6 worm cellular contexts compared by ENCODE assay signal in the genomic region with DNA sequence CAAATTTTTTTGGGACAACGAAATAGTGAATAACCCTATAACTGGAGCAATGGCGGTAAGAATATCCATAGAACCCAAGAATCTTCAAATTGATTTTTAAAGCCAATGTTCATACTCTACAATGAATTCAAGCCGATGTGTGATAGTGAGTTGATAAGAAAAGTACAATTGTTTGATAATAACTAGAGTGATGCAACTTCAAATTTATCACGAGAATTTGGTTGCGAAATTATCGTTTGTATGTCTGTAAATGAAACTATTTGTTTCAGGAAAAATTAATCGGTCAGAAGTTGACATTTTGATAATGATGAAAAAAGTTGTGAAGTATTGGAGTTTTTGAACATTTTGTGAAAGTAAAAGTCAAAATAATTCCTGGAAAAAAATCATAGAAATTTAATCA.
A peak's percentile ranks its signal among the peaks of the same experiment; 100 is the strongest.
TF ChIP-seq lines count a peak whose summit lies in the region.

No protein-coding gene starts in this region.

TF ChIP-seq in whole organism, L1 larva, 84 proteins besides CTCF, POLR2A, EP300 and RAD21 (continues in another document):
- TF ChIP-seq rnt-1 (tag; optimal IDR thresholded peaks at IDR 0.05; lab: Kevin White, UChicago) (no peak), lir-3 (tag; optimal IDR thresholded peaks at IDR 0.05; lab: Kevin White, UChicago; ENCODE audit: poor library complexity) (no peak), nhr-90 (tag; optimal IDR thresholded peaks at IDR 0.05; lab: Kevin White, UChicago; ENCODE audit: poor library complexity) (peak; percentile 1), Y116A8C.19 (tag; optimal IDR thresholded peaks at IDR 0.05; lab: Kevin White, UChicago; ENCODE audit: borderline replicate concordance) (no peak), C16A3.4 (tag; optimal IDR thresholded peaks at IDR 0.05; lab: Kevin White, UChicago) (no peak), nhr-20 (tag; optimal IDR thresholded peaks at IDR 0.05; lab: Kevin White, UChicago) (peak; percentile 73), dpl-1 (GFP tag; optimal IDR thresholded peaks at IDR 0.05; lab: Kevin White, UChicago) (no peak), aha-1 (tag; optimal IDR thresholded peaks at IDR 0.05; lab: Kevin White, UChicago) (no peak), sup-37 (GFP tag; optimal IDR thresholded peaks at IDR 0.05; lab: Kevin White, UChicago) (no peak), C04F5.9 (tag; optimal IDR thresholded peaks at IDR 0.05; lab: Kevin White, UChicago) (no peak), blmp-1 (tag; optimal IDR thresholded peaks at IDR 0.05; lab: Kevin White, UChicago) (no peak), hlh-4 (tag; optimal IDR thresholded peaks at IDR 0.05; lab: Kevin White, UChicago) (no peak), snu-23 (GFP tag; optimal IDR thresholded peaks at IDR 0.05; lab: Kevin White, UChicago) (no peak), hpl-2 (GFP tag; optimal IDR thresholded peaks at IDR 0.05; lab: Kevin White, UChicago) (no peak)

TF ChIP-seq in whole organism, L2 larva, 48 proteins besides CTCF, POLR2A, EP300 and RAD21 (continues in another document):
- no peak for TF ChIP-seq peb-1 (tag; optimal IDR thresholded peaks at IDR 0.05; lab: Kevin White, UChicago)
- no peak for TF ChIP-seq unc-39 (tag; optimal IDR thresholded peaks at IDR 0.05; lab: Kevin White, UChicago)
- TF ChIP-seq egl-27 (tag; optimal IDR thresholded peaks at IDR 0.05; lab: Kevin White, UChicago): no peak
- TF ChIP-seq mbf-1 (tag; optimal IDR thresholded peaks at IDR 0.05; lab: Kevin White, UChicago): no peak
- no peak for TF ChIP-seq unc-62 (GFP tag; optimal IDR thresholded peaks at IDR 0.05; lab: Kevin White, UChicago)
- no peak for TF ChIP-seq lin-39 (tag; optimal IDR thresholded peaks at IDR 0.05; lab: Kevin White, UChicago)
- no peak for TF ChIP-seq F13H6.1 (tag; optimal IDR thresholded peaks at IDR 0.05; lab: Kevin White, UChicago)
- TF ChIP-seq ZK546.5 (tag; optimal IDR thresholded peaks at IDR 0.05; lab: Kevin White, UChicago): no peak
- no peak for TF ChIP-seq mab-5 (tag; optimal IDR thresholded peaks at IDR 0.05; lab: Kevin White, UChicago)
- no peak for TF ChIP-seq ama-1 (optimal IDR thresholded peaks at IDR 0.05; lab: Kevin White, UChicago)
- no peak for TF ChIP-seq mdl-1 (tag; optimal IDR thresholded peaks at IDR 0.05; lab: Kevin White, UChicago)
- peak; percentile 24 for TF ChIP-seq gmeb-1 (tag; optimal IDR thresholded peaks at IDR 0.05; lab: Kevin White, UChicago)
- no peak for TF ChIP-seq nhr-11 (tag; optimal IDR thresholded peaks at IDR 0.05; lab: Kevin White, UChicago)
- no peak for TF ChIP-seq elt-1 (tag; optimal IDR thresholded peaks at IDR 0.05; lab: Kevin White, UChicago)
- TF ChIP-seq snpc-4 (tag; optimal IDR thresholded peaks at IDR 0.05; lab: Kevin White, UChicago): no peak
- no peak for TF ChIP-seq ztf-11 (tag; optimal IDR thresholded peaks at IDR 0.05; lab: Kevin White, UChicago)

TF ChIP-seq in whole organism, L3 larva, 47 proteins besides CTCF, POLR2A, EP300 and RAD21 (continues in another document):
- TF ChIP-seq hmg-11 (tag; optimal IDR thresholded peaks at IDR 0.05; lab: Kevin White, UChicago): no peak
- TF ChIP-seq fos-1 (tag; optimal IDR thresholded peaks at IDR 0.05; lab: Kevin White, UChicago): no peak
- TF ChIP-seq ama-1 (optimal IDR thresholded peaks at IDR 0.05; lab: Kevin White, UChicago): no peak
- no peak for TF ChIP-seq unc-39 (tag; optimal IDR thresholded peaks at IDR 0.05; lab: Kevin White, UChicago)
- no peak for TF ChIP-seq sea-2 (GFP tag; optimal IDR thresholded peaks at IDR 0.05; lab: Kevin White, UChicago)
- TF ChIP-seq nhr-237 (tag; optimal IDR thresholded peaks at IDR 0.05; lab: Kevin White, UChicago): no peak
- peak; percentile 96 for TF ChIP-seq elt-2 (tag; optimal IDR thresholded peaks at IDR 0.05; lab: Kevin White, UChicago)
- TF ChIP-seq nhr-23 (tag; optimal IDR thresholded peaks at IDR 0.05; lab: Kevin White, UChicago): no peak
- TF ChIP-seq nhr-76 (tag; optimal IDR thresholded peaks at IDR 0.05; lab: Kevin White, UChicago): no peak
- peak; percentile 53 for TF ChIP-seq pha-4 (tag; optimal IDR thresholded peaks at IDR 0.05; lab: Kevin White, UChicago)
- no peak for TF ChIP-seq ztf-4 (tag; optimal IDR thresholded peaks at IDR 0.05; lab: Kevin White, UChicago)
- no peak for TF ChIP-seq elt-3 (tag; optimal IDR thresholded peaks at IDR 0.05; lab: Kevin White, UChicago)
- no peak for TF ChIP-seq eor-1 (tag; optimal IDR thresholded peaks at IDR 0.05; lab: Kevin White, UChicago)
- TF ChIP-seq ceh-16 (tag; optimal IDR thresholded peaks at IDR 0.05; lab: Kevin White, UChicago): no peak
- no peak for TF ChIP-seq lin-39 (tag; optimal IDR thresholded peaks at IDR 0.05; lab: Kevin White, UChicago)
- TF ChIP-seq R02D3.7 (tag; optimal IDR thresholded peaks at IDR 0.05; lab: Kevin White, UChicago): no peak
- TF ChIP-seq fkh-2 (tag; optimal IDR thresholded peaks at IDR 0.05; lab: Kevin White, UChicago): no peak

TF ChIP-seq in whole organism, L4 larva, 104 proteins besides CTCF, POLR2A, EP300 and RAD21 (continues in another document):
- TF ChIP-seq hlh-11 (tag; optimal IDR thresholded peaks at IDR 0.05; lab: Kevin White, UChicago) (peak; percentile 76), mdl-1 (tag; optimal IDR thresholded peaks at IDR 0.05; lab: Kevin White, UChicago) (peak in 1 of 2 experiments; percentile 19), daf-12 (tag; optimal IDR thresholded peaks at IDR 0.05; lab: Kevin White, UChicago) (no peak), ceh-28 (tag; optimal IDR thresholded peaks at IDR 0.05; lab: Kevin White, UChicago) (no peak), dmd-6 (GFP tag; IDR thresholded peaks at IDR 0.05; lab: Robert Waterston, UW) (peak; percentile 93), daf-16 (GFP tag; optimal IDR thresholded peaks at IDR 0.05; lab: Kevin White, UChicago) (no peak), daf-16 (tag; optimal IDR thresholded peaks at IDR 0.05; lab: Kevin White, UChicago) (peak; percentile 84), nhr-28 (tag; optimal IDR thresholded peaks at IDR 0.05; lab: Kevin White, UChicago) (peak; percentile 90), lsy-2 (tag; optimal IDR thresholded peaks at IDR 0.05; lab: Kevin White, UChicago) (no peak), ztf-7 (tag; optimal IDR thresholded peaks at IDR 0.05; lab: Kevin White, UChicago) (peak; percentile 51), unc-39 (tag; optimal IDR thresholded peaks at IDR 0.05; lab: Kevin White, UChicago) (no peak), ama-1 (optimal IDR thresholded peaks at IDR 0.05; lab: Kevin White, UChicago) (no peak), nhr-10 (tag; optimal IDR thresholded peaks at IDR 0.05; lab: Kevin White, UChicago) (peak; percentile 42), D1046.2 (GFP tag; IDR thresholded peaks at IDR 0.05; lab: Robert Waterston, UW) (no peak), saeg-2 (GFP tag; IDR thresholded peaks at IDR 0.05; lab: Robert Waterston, UW) (no peak), aha-1 (tag; lab: Kevin White, UChicago) (peak; percentile 56), ceh-20 (GFP tag; IDR thresholded peaks at IDR 0.05; lab: Robert Waterston, UW) (no peak)

TF ChIP-seq in whole organism, late embryonic, 69 proteins besides CTCF, POLR2A, EP300 and RAD21:
- TF ChIP-seq mec-3 (tag; optimal IDR thresholded peaks at IDR 0.05; lab: Kevin White, UChicago; ENCODE audit: borderline replicate concordance) (no peak), elt-2 (tag; optimal IDR thresholded peaks at IDR 0.05; lab: Kevin White, UChicago) (peak; percentile 77)

TF ChIP-seq in whole organism, young adult, 124 proteins besides CTCF, POLR2A, EP300 and RAD21:
- peak; percentile 93 for TF ChIP-seq nhr-80 (tag; optimal IDR thresholded peaks at IDR 0.05; lab: Kevin White, UChicago)
- peak; percentile 32 for TF ChIP-seq ets-4 (GFP tag; optimal IDR thresholded peaks at IDR 0.05; lab: Kevin White, UChicago)
- no peak for TF ChIP-seq K12H6.12 (tag; optimal IDR thresholded peaks at IDR 0.05; lab: Kevin White, UChicago)
- TF ChIP-seq snpc-4 (GFP tag; optimal IDR thresholded peaks at IDR 0.05; lab: Kevin White, UChicago): no peak
- TF ChIP-seq snpc-4 (tag; optimal IDR thresholded peaks at IDR 0.05; lab: Kevin White, UChicago): no peak
- TF ChIP-seq die-1 (tag; optimal IDR thresholded peaks at IDR 0.05; lab: Kevin White, UChicago): no peak
- peak; percentile 84 for TF ChIP-seq cebp-1 (GFP tag; IDR thresholded peaks at IDR 0.05; lab: Robert Waterston, UW)
- peak; percentile 86 for TF ChIP-seq cebp-1 (tag; optimal IDR thresholded peaks at IDR 0.05; lab: Kevin White, UChicago)
